Worm (Caenorhabditis elegans): Measurements from ENCODE around the gene srg-16.
A peak's percentile ranks its signal among the peaks of the same experiment; 100 is the strongest.

The srg-16 gene

ce11 chrII:12429743-12430142 is 37.2 kb upstream of the srg-16 start, which contains the start of gene Y57A10C.8:
Y57A10C.8 (minus strand) TSS chrII:12429843.
- TF ChIP-seq nhr-10 (tag; optimal IDR thresholded peaks at IDR 0.05), result no peak
- peak in 1 of 2 experiments; percentile 8 for TF ChIP-seq unc-62 (GFP tag; optimal IDR thresholded peaks at IDR 0.05 in 1 of 2)
- TF ChIP-seq unc-62 (tag; optimal IDR thresholded peaks at IDR 0.05), result no peak

ce11 chrII:12432356-12432755 is 34.6 kb upstream of the srg-16 start, which contains the start of gene dct-12:
dct-12 (minus strand) TSS chrII:12432456.
- TF ChIP-seq pha-4 (GFP tag; IDR thresholded peaks at IDR 0.05) (no peak), pha-4 (tag; optimal IDR thresholded peaks at IDR 0.05) (no peak), unc-62 (GFP tag; optimal IDR thresholded peaks at IDR 0.05 in 1 of 2) (peak in 1 of 2 experiments; percentile 70), unc-62 (tag; optimal IDR thresholded peaks at IDR 0.05) (no peak), mdl-1 (tag; optimal IDR thresholded peaks at IDR 0.05) (no peak), lin-29 (GFP tag; IDR thresholded peaks at IDR 0.05) (no peak)

DNA sequence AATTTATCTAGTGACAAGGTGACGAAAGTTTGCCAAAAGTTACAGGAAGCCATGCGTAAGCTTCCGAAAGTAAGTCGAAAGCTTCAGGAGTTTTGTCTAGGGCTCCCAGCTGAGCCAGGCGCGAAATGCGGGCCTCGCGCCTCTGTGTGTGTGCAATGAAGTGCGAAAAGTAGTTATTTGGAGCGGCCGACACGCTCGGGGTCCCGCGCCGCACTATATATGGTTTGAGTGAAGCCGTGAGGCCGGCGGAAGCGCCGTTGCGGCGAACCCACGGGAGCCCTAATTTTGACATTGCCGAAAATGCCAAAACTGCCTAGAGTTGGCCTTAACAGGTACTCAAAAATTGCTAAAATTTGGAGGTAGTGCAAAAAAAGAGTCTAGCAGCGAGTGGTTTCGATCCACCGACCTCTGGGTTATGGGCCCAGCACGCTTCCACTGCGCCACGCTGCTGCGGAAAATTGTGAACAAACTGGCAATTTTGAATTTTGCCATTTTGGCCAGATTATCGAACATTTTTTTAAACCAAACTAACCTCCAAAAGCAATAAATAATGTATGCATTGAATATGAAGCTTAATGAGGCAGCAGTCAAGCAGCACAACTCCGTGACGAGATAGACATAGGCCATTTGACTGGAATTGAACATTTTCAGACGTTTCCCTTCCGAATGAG is 31.6 kb upstream of the srg-16 start:
- peak; percentile 63; the same call in 1 of the 2 replicates for TF ChIP-seq lim-7 (GFP tag; IDR thresholded peaks at IDR 0.05)
- no peak for TF ChIP-seq dve-1 (tag; optimal IDR thresholded peaks at IDR 0.05; ENCODE audit: insufficient read depth)
- TF ChIP-seq dmd-9 (GFP tag; IDR thresholded peaks at IDR 0.05), result 0 out of 2 replicates have a peak, but pooled peaks have one; percentile 61
- peak; percentile 18; the same call in 1 of the 2 replicates for TF ChIP-seq pha-4 (GFP tag; IDR thresholded peaks at IDR 0.05)
- no peak for TF ChIP-seq pha-4 (tag; optimal IDR thresholded peaks at IDR 0.05)
- peak; percentile 62 for TF ChIP-seq set-16 (GFP tag; IDR thresholded peaks at IDR 0.05)
- no peak for TF ChIP-seq ceh-28 (tag; optimal IDR thresholded peaks at IDR 0.05)
- TF ChIP-seq vab-7 (GFP tag; IDR thresholded peaks at IDR 0.05), result peak; percentile 42; the same call in 1 of the 2 replicates
- TF ChIP-seq egl-43 (GFP tag; IDR thresholded peaks at IDR 0.05), result peak; percentile 57; the same call in 1 of the 2 replicates
- 0 out of 2 replicates have a peak, but pooled peaks have one; percentile 47 for TF ChIP-seq dmd-8 (GFP tag; IDR thresholded peaks at IDR 0.05)

ce11 chrII:12436717-12437116 is 30.2 kb upstream of the srg-16 start:
- TF ChIP-seq zip-2 (tag; optimal IDR thresholded peaks at IDR 0.05), result no peak
- TF ChIP-seq mxl-3 (GFP tag; optimal IDR thresholded peaks at IDR 0.05), result no peak
- 0 out of 2 replicates have a peak, but pooled peaks have one; percentile 32 for TF ChIP-seq lim-7 (GFP tag; IDR thresholded peaks at IDR 0.05)

- TF ChIP-seq madf-5 (GFP tag; IDR thresholded peaks at IDR 0.05), result no peak
- no peak for TF ChIP-seq daf-12 (tag; optimal IDR thresholded peaks at IDR 0.05)
- TF ChIP-seq F26F4.8 (GFP tag; conservative IDR thresholded peaks at IDR 0.05), result no peak
- TF ChIP-seq dve-1 (tag; optimal IDR thresholded peaks at IDR 0.05; ENCODE audit: insufficient read depth), result no peak
- TF ChIP-seq mdl-1 (tag; optimal IDR thresholded peaks at IDR 0.05), result no peak
- TF ChIP-seq nhr-77 (tag; optimal IDR thresholded peaks at IDR 0.05), result no peak
- no peak for TF ChIP-seq ceh-28 (tag; optimal IDR thresholded peaks at IDR 0.05)
- TF ChIP-seq Y105C5A.15 (GFP tag; IDR thresholded peaks at IDR 0.05), result no peak
- no peak for TF ChIP-seq nhr-10 (tag; optimal IDR thresholded peaks at IDR 0.05)
- TF ChIP-seq set-16 (GFP tag; IDR thresholded peaks at IDR 0.05), result no peak
- no peak for TF ChIP-seq lin-39 (tag; optimal IDR thresholded peaks at IDR 0.05)
- no peak for TF ChIP-seq T26A8.4 (GFP tag; IDR thresholded peaks at IDR 0.05)
- no peak for TF ChIP-seq lin-38 (GFP tag; IDR thresholded peaks at IDR 0.05)
- no peak for TF ChIP-seq nhr-6 (tag; optimal IDR thresholded peaks at IDR 0.05)
- no peak for TF ChIP-seq nhr-25 (tag; optimal IDR thresholded peaks at IDR 0.05; ENCODE audit: borderline replicate concordance, insufficient read depth)
- no peak for TF ChIP-seq fos-1 (tag; optimal IDR thresholded peaks at IDR 0.05)
- TF ChIP-seq egl-43 (GFP tag; IDR thresholded peaks at IDR 0.05), result no peak
Measured at ce11 chrII:12438441-12438840, 28.5 kb upstream of the srg-16 start, which contains the start of gene Y57A10C.9. Y57A10C.9 (minus strand) TSS chrII:12438541.

- TF ChIP-seq set-16 (GFP tag; IDR thresholded peaks at IDR 0.05), result peak; percentile 12; the same call in 1 of the 2 replicates
Measured at ce11 chrII:12441164-12441563, 25.8 kb upstream of the srg-16 start, which contains the start of gene Y57A10C.10. Y57A10C.10 (minus strand) TSS chrII:12441264.

All from whole organism, L4 larva.